Worm (Caenorhabditis elegans): ENCODE measurements around the gene F38A5.22.
A peak's percentile ranks its signal among the peaks of the same experiment; 100 is the strongest.
"Not testable (repeated sequence)": the region's sequence is repeated elsewhere in the genome, so short reads cannot be mapped to it uniquely, and the experiment has no call there.

Gene F38A5.22

ce11 chrIV:6597918-6598317 lies 2.2 kb upstream of the F38A5.22 start, which contains the start of gene nspb-4:
Gene nspb-4, plus strand, starts transcription at chrIV:6598218.
- TF ChIP-seq cog-1 (tag; optimal IDR thresholded peaks at IDR 0.05); flt-1 (GFP tag; IDR thresholded peaks at IDR 0.05); ztf-23 (GFP tag; IDR thresholded peaks at IDR 0.05): not testable (repeated sequence)

- TF ChIP-seq med-1 (GFP tag; optimal IDR thresholded peaks at IDR 0.05; ENCODE audit: insufficient read depth) (no peak), ztf-23 (GFP tag; IDR thresholded peaks at IDR 0.05) (no peak), cog-1 (tag; optimal IDR thresholded peaks at IDR 0.05) (no peak), T22C8.4 (GFP tag; IDR thresholded peaks at IDR 0.05) (no peak), tab-1 (GFP tag; IDR thresholded peaks at IDR 0.05) (no peak), klf-2 (GFP tag; conservative IDR thresholded peaks at IDR 0.05) (no peak), ztf-29 (GFP tag; IDR thresholded peaks at IDR 0.05) (no peak), ref-1 (GFP tag; conservative IDR thresholded peaks at IDR 0.05) (no peak), flt-1 (GFP tag; IDR thresholded peaks at IDR 0.05) (no peak)
These were observed 1.6 kb upstream of the F38A5.22 start, which contains the start of gene F38A5.6 for ce11 chrIV:6597298-6597697. Gene F38A5.6, minus strand, starts transcription at chrIV:6597398.

ce11 chrIV:6594871-6595270 lies 869 bp downstream of the F38A5.22 start, which contains the start of gene nspb-3:
Gene nspb-3, minus strand, starts transcription at chrIV:6594971.
- TF ChIP-seq flt-1 (GFP tag; IDR thresholded peaks at IDR 0.05); klf-2 (GFP tag; conservative IDR thresholded peaks at IDR 0.05); med-1 (GFP tag; optimal IDR thresholded peaks at IDR 0.05; ENCODE audit: insufficient read depth): not testable (repeated sequence)

- not testable (repeated sequence) for TF ChIP-seq ztf-23 (GFP tag; IDR thresholded peaks at IDR 0.05); med-1 (GFP tag; optimal IDR thresholded peaks at IDR 0.05; ENCODE audit: insufficient read depth); flt-1 (GFP tag; IDR thresholded peaks at IDR 0.05)
These were observed 4.6 kb downstream of the F38A5.22 start, which contains the start of the genes nspb-1 and nspb-2 for ce11 chrIV:6591010-6591746. Gene nspb-1, minus strand, starts transcription at chrIV:6591110. Gene nspb-2, plus strand, starts transcription at chrIV:6591696.

- TF ChIP-seq T22C8.4 (GFP tag; IDR thresholded peaks at IDR 0.05): no peak
- TF ChIP-seq med-1 (GFP tag; optimal IDR thresholded peaks at IDR 0.05; ENCODE audit: insufficient read depth): no peak
- TF ChIP-seq klf-2 (GFP tag; conservative IDR thresholded peaks at IDR 0.05): no peak
- TF ChIP-seq flt-1 (GFP tag; IDR thresholded peaks at IDR 0.05): no peak
- TF ChIP-seq ztf-29 (GFP tag; IDR thresholded peaks at IDR 0.05): no peak
- TF ChIP-seq ref-1 (GFP tag; conservative IDR thresholded peaks at IDR 0.05): no peak
- no peak for TF ChIP-seq cog-1 (tag; optimal IDR thresholded peaks at IDR 0.05)
These were observed 5.7 kb downstream of the F38A5.22 start, which contains the start of the genes lec-11 and irld-7 for ce11 chrIV:6590029-6590428. Gene lec-11, minus strand, starts transcription at chrIV:6590154. Gene irld-7, plus strand, starts transcription at chrIV:6590360.

ce11 chrIV:6588080-6588613 lies 7.6 kb downstream of the F38A5.22 start:
- TF ChIP-seq ref-1 (GFP tag; conservative IDR thresholded peaks at IDR 0.05) (no peak), klf-2 (GFP tag; conservative IDR thresholded peaks at IDR 0.05) (no peak), cog-1 (tag; optimal IDR thresholded peaks at IDR 0.05) (no peak), flt-1 (GFP tag; IDR thresholded peaks at IDR 0.05) (no peak), ztf-23 (GFP tag; IDR thresholded peaks at IDR 0.05) (no peak), med-1 (GFP tag; optimal IDR thresholded peaks at IDR 0.05; ENCODE audit: insufficient read depth) (no peak), ztf-29 (GFP tag; IDR thresholded peaks at IDR 0.05) (no peak), tab-1 (GFP tag; IDR thresholded peaks at IDR 0.05) (no peak), T22C8.4 (GFP tag; IDR thresholded peaks at IDR 0.05) (no peak)

ce11 chrIV:6585397-6585921 lies 10.3 kb downstream of the F38A5.22 start, which contains the start of the genes F38A5.2 and dnj-11:
Gene F38A5.2, minus strand, starts transcription at chrIV:6585400.
Gene dnj-11, plus strand, starts transcription at chrIV:6585871.
- no peak for TF ChIP-seq med-1 (GFP tag; optimal IDR thresholded peaks at IDR 0.05; ENCODE audit: insufficient read depth)
- TF ChIP-seq T22C8.4 (GFP tag; IDR thresholded peaks at IDR 0.05): no peak
- no peak for TF ChIP-seq klf-2 (GFP tag; conservative IDR thresholded peaks at IDR 0.05)
- no peak for TF ChIP-seq ztf-29 (GFP tag; IDR thresholded peaks at IDR 0.05)
- peak; percentile 59; the same call in 1 of the 2 replicates for TF ChIP-seq ztf-23 (GFP tag; IDR thresholded peaks at IDR 0.05)
- no peak for TF ChIP-seq ref-1 (GFP tag; conservative IDR thresholded peaks at IDR 0.05)
- TF ChIP-seq cog-1 (tag; optimal IDR thresholded peaks at IDR 0.05): peak; percentile 19
- TF ChIP-seq tab-1 (GFP tag; IDR thresholded peaks at IDR 0.05): no peak
- 0 out of 2 replicates have a peak, but pooled peaks have one; percentile 19 for TF ChIP-seq flt-1 (GFP tag; IDR thresholded peaks at IDR 0.05)

- TF ChIP-seq cog-1 (tag; optimal IDR thresholded peaks at IDR 0.05) (no peak), tab-1 (GFP tag; IDR thresholded peaks at IDR 0.05) (no peak), ztf-23 (GFP tag; IDR thresholded peaks at IDR 0.05) (no peak), klf-2 (GFP tag; conservative IDR thresholded peaks at IDR 0.05) (no peak), ztf-29 (GFP tag; IDR thresholded peaks at IDR 0.05) (no peak), ref-1 (GFP tag; conservative IDR thresholded peaks at IDR 0.05) (no peak), med-1 (GFP tag; optimal IDR thresholded peaks at IDR 0.05; ENCODE audit: insufficient read depth) (no peak), T22C8.4 (GFP tag; IDR thresholded peaks at IDR 0.05) (no peak), flt-1 (GFP tag; IDR thresholded peaks at IDR 0.05) (no peak)
These were observed 13.1 kb downstream of the F38A5.22 start, which contains the start of gene odr-8 for ce11 chrIV:6582604-6583003. Gene odr-8, minus strand, starts transcription at chrIV:6582704.

ce11 chrIV:6581658-6582057 lies 14.1 kb downstream of the F38A5.22 start:
- TF ChIP-seq ztf-29 (GFP tag; IDR thresholded peaks at IDR 0.05) (no peak), T22C8.4 (GFP tag; IDR thresholded peaks at IDR 0.05) (no peak), tab-1 (GFP tag; IDR thresholded peaks at IDR 0.05) (no peak), ref-1 (GFP tag; conservative IDR thresholded peaks at IDR 0.05) (no peak), cog-1 (tag; optimal IDR thresholded peaks at IDR 0.05) (no peak), med-1 (GFP tag; optimal IDR thresholded peaks at IDR 0.05; ENCODE audit: insufficient read depth) (no peak)
